Worm (Caenorhabditis elegans) whole organism, late embryonic: ENCODE measurements around the gene gro-1.

Experiments
- T23F11.4 ChIP-seq: fragments of 200-800 bp; sonication (Bioruptor generic); optimal IDR thresholded peaks from 2 replicates; lab custom pipeline; 2018; ENCODE audit warnings: mild to moderate bottlenecking, missing genetic modification characterization, missing compliant biosample characterization
- Y22D7AL.16 ChIP-seq: sonication (generic microtip); optimal IDR thresholded peaks from 2 replicates; lab custom pipeline; 2016; ENCODE audit warnings: missing genetic modification characterization, missing compliant biosample characterization
- ama-1 ChIP-seq: fragments of 150-350 bp; optimal IDR thresholded peaks from 2 replicates; lab custom pipeline; 2014
- ceh-14 ChIP-seq: sonication (generic microtip); optimal IDR thresholded peaks from 2 replicates; lab custom pipeline; 2016; ENCODE audit warnings: missing genotype, missing genetic modification characterization, missing compliant biosample characterization
- ceh-22 ChIP-seq: sonication (generic microtip); optimal IDR thresholded peaks from 2 replicates; lab custom pipeline; 2017; ENCODE audit warnings: missing biosample characterization, missing genetic modification characterization
- ceh-24 ChIP-seq: sonication (generic microtip); optimal IDR thresholded peaks from 2 replicates; lab custom pipeline; 2016; ENCODE audit warnings: mild to moderate bottlenecking, missing genetic modification characterization, missing compliant biosample characterization
- ceh-30 ChIP-seq: fragments of 150-350 bp; optimal IDR thresholded peaks from 2 replicates; lab custom pipeline; 2014; ENCODE audit warnings: missing biosample characterization, missing genetic modification characterization
- ceh-31 ChIP-seq: sonication (generic microtip); optimal IDR thresholded peaks from 2 replicates; lab custom pipeline; 2016; ENCODE audit warnings: missing genetic modification characterization, missing compliant biosample characterization
- ceh-34 ChIP-seq: sonication (generic microtip); optimal IDR thresholded peaks from 2 replicates; lab custom pipeline; 2016; ENCODE audit warnings: mild to moderate bottlenecking, missing genetic modification characterization, missing compliant biosample characterization
- ceh-48 ChIP-seq: sonication (generic microtip); optimal IDR thresholded peaks from 2 replicates; lab custom pipeline; 2016; ENCODE audit warnings: missing genetic modification characterization, inconsistent platforms, missing compliant biosample characterization
- ceh-6 ChIP-seq: fragments of 200-800 bp; sonication (Bioruptor generic); optimal IDR thresholded peaks from 2 replicates; lab custom pipeline; 2018; ENCODE audit warnings: mild to moderate bottlenecking, missing genetic modification characterization, missing compliant biosample characterization
- ceh-9 ChIP-seq: sonication (generic microtip); optimal IDR thresholded peaks from 2 replicates; lab custom pipeline; 2016; ENCODE audit warnings: mild to moderate bottlenecking, missing genetic modification characterization, inconsistent platforms, missing compliant biosample characterization
- che-1 ChIP-seq: sonication (generic microtip); optimal IDR thresholded peaks from 2 replicates; lab custom pipeline; 2016; ENCODE audit warnings: mild to moderate bottlenecking, missing genetic modification characterization, missing compliant biosample characterization
- dmd-4 ChIP-seq: sonication (generic microtip); optimal IDR thresholded peaks from 2 replicates; lab custom pipeline; 2016; ENCODE audit warnings: borderline replicate concordance, missing genetic modification characterization, missing compliant biosample characterization
- dve-1 ChIP-seq: sonication (generic microtip); optimal IDR thresholded peaks from 2 replicates; lab custom pipeline; 2017; ENCODE audit warnings: antibody characterized with exemption, mild to moderate bottlenecking, missing genetic modification characterization, missing compliant biosample characterization
- ets-4 ChIP-seq: sonication (generic microtip); optimal IDR thresholded peaks from 2 replicates; lab custom pipeline; 2016; ENCODE audit warnings: missing genetic modification characterization, missing compliant biosample characterization
- eyg-1 ChIP-seq: sonication (generic microtip); optimal IDR thresholded peaks from 2 replicates; lab custom pipeline; 2016; ENCODE audit warnings: missing genotype, missing genetic modification characterization, missing compliant biosample characterization
- fax-1 ChIP-seq: sonication (generic microtip); optimal IDR thresholded peaks from 2 replicates; lab custom pipeline; 2016; ENCODE audit warnings: missing genotype, missing genetic modification characterization, missing compliant biosample characterization
- fkh-10 ChIP-seq: fragments of 150-350 bp; optimal IDR thresholded peaks from 2 replicates; lab custom pipeline; 2014; ENCODE audit warnings: missing biosample characterization, missing genetic modification reagents, missing genetic modification characterization
- fkh-6 ChIP-seq: sonication (generic microtip); optimal IDR thresholded peaks from 2 replicates; lab custom pipeline; 2016; ENCODE audit warnings: missing genetic modification characterization, missing compliant biosample characterization
- hlh-15 ChIP-seq: sonication (generic microtip); optimal IDR thresholded peaks from 2 replicates; lab custom pipeline; 2016; ENCODE audit warnings: missing genetic modification characterization, missing compliant biosample characterization
- lim-6 ChIP-seq: sonication (generic microtip); optimal IDR thresholded peaks from 2 replicates; lab custom pipeline; 2016; ENCODE audit warnings: missing genetic modification characterization, missing compliant biosample characterization
- lin-11 ChIP-seq: fragments of 200-800 bp; sonication (Bioruptor generic); optimal IDR thresholded peaks from 2 replicates; lab custom pipeline; 2018; ENCODE audit warnings: mild to moderate bottlenecking, missing genetic modification characterization, missing compliant biosample characterization
- nfya-1 ChIP-seq: sonication (generic microtip); optimal IDR thresholded peaks from 2 replicates; lab custom pipeline; 2017; ENCODE audit warnings: missing genetic modification characterization, mild to moderate bottlenecking, missing compliant biosample characterization, antibody characterized with exemption, moderate library complexity
- odd-2 ChIP-seq: sonication (generic microtip); optimal IDR thresholded peaks from 2 replicates; lab custom pipeline; 2017; ENCODE audit warnings: antibody characterized with exemption, mild to moderate bottlenecking, missing genetic modification characterization, missing compliant biosample characterization
- pat-9 ChIP-seq: fragments of 200-800 bp; sonication (Bioruptor generic); optimal IDR thresholded peaks from 2 replicates; lab custom pipeline; 2018; ENCODE audit warnings: mild to moderate bottlenecking, missing genetic modification characterization, moderate library complexity, missing compliant biosample characterization
- pha-2 ChIP-seq: sonication (generic microtip); optimal IDR thresholded peaks from 2 replicates; lab custom pipeline; 2017; ENCODE audit warnings: mild to moderate bottlenecking, missing genetic modification characterization, missing compliant biosample characterization
- pha-4 ChIP-seq: fragments of 150-350 bp; optimal IDR thresholded peaks from 2 replicates; lab custom pipeline; 2018; ENCODE audit warnings: missing biosample characterization, missing genetic modification reagents, missing genetic modification characterization
- pros-1 ChIP-seq: fragments of 150-350 bp; optimal IDR thresholded peaks from 2 replicates; lab custom pipeline; 2014; ENCODE audit warnings: missing biosample characterization, missing genetic modification reagents, missing genetic modification characterization
- sox-2 ChIP-seq: fragments of 200-800 bp; sonication (Bioruptor generic); IDR thresholded peaks from 2 replicates; pipeline ENCODE4 v1.3.6; 2022; ENCODE audit warnings: missing genetic modification reagents, missing genetic modification characterization, missing compliant biosample characterization
- sox-4 ChIP-seq: sonication (generic microtip); optimal IDR thresholded peaks from 2 replicates; lab custom pipeline; 2017; ENCODE audit warnings: mild to moderate bottlenecking, missing genetic modification characterization, inconsistent platforms, missing compliant biosample characterization
- syd-9 ChIP-seq: sonication (generic microtip); optimal IDR thresholded peaks from 2 replicates; lab custom pipeline; 2016; ENCODE audit warnings: mild to moderate bottlenecking, missing genetic modification characterization, moderate library complexity, missing compliant biosample characterization
- tbx-2 ChIP-seq: sonication (generic microtip); optimal IDR thresholded peaks from 2 replicates; lab custom pipeline; 2016; ENCODE audit warnings: missing genetic modification characterization, missing compliant biosample characterization
- unc-3 ChIP-seq, 2 experiments: fragments of 200-800 bp in 1 of 2; sonication (Bioruptor generic) in 1 of 2; sonication (generic microtip) in 1 of 2; conservative IDR thresholded peaks in 1 of 2; optimal IDR thresholded peaks in 1 of 2; 2 replicates each; pipeline versions ENCODE4 v1.3.6 to Lab custom; 2016 to 2022; ENCODE audit warnings: missing compliant biosample characterization in 2 of 2, missing genetic modification characterization in 2 of 2, missing genetic modification reagents in 1 of 2
- unc-42 ChIP-seq: sonication (generic microtip); optimal IDR thresholded peaks from 2 replicates; lab custom pipeline; 2016; ENCODE audit warnings: missing genotype, missing genetic modification characterization, missing compliant biosample characterization
- unc-55 ChIP-seq: sonication (generic microtip); optimal IDR thresholded peaks from 2 replicates; lab custom pipeline; 2017; ENCODE audit warnings: missing biosample characterization, missing genetic modification reagents, missing genetic modification characterization
- unc-86 ChIP-seq: sonication (generic microtip); optimal IDR thresholded peaks from 2 replicates; lab custom pipeline; 2016; ENCODE audit warnings: missing genetic modification characterization, missing compliant biosample characterization

The gro-1 gene

DNA sequence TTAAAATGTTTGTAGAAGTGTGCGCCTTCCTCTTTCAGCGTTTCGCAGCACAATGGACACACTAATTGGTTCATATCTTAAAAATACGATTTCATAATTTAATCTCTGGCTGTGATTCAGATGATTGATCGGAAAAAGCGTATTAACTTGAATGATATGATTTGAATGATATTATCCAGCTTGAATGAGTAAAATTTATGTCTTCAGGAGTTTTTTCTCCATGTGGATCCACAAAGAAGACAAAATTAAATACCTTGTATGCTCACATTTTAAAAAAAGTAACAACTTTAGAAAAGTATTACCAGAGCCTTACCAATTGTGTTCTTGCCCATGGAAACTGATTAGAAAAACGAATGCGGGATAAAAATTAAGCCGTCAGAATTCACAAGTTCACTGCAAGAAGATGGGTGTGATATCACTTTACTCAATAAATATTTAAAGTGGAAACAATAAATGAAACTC lies 8.5 kb downstream of the gro-1 start, which contains the start of gene ztf-8:
Gene ztf-8 (minus strand): TSS at position 76 of the 462 bp plus-strand sequence.
- TF ChIP-seq pros-1 (tag; lab: Kevin White, UChicago): no peak
- no peak for TF ChIP-seq fkh-10 (GFP tag; lab: Kevin White, UChicago)
- no peak for TF ChIP-seq che-1
- no peak for TF ChIP-seq dve-1 (tag; lab: Kevin White, UChicago)
- no peak for TF ChIP-seq sox-2 (GFP tag; lab: Robert Waterston, UW)
- no peak for TF ChIP-seq syd-9 (tag; lab: Kevin White, UChicago)
- TF ChIP-seq unc-42 (tag; lab: Kevin White, UChicago): no peak
- no peak for TF ChIP-seq sox-4 (tag; lab: Kevin White, UChicago)
- no peak for TF ChIP-seq ceh-9 (tag; lab: Kevin White, UChicago)
- no peak for TF ChIP-seq T23F11.4 (GFP tag; lab: Kevin White, UChicago)

ce11 chrIII:5274250-5274649 lies 9.3 kb downstream of the gro-1 start:
- no peak for TF ChIP-seq ceh-24 (tag; lab: Kevin White, UChicago)
- no peak for TF ChIP-seq che-1
- TF ChIP-seq ceh-14: no peak
- TF ChIP-seq ceh-30 (tag; lab: Kevin White, UChicago): no peak
- no peak for TF ChIP-seq pha-4 (tag; lab: Kevin White, UChicago)
- no peak for TF ChIP-seq sox-4 (tag; lab: Kevin White, UChicago)
- no peak for TF ChIP-seq sox-2 (GFP tag; lab: Robert Waterston, UW)
- TF ChIP-seq fkh-6 (tag; lab: Kevin White, UChicago): no peak
- TF ChIP-seq lin-11 (tag; lab: Kevin White, UChicago): no peak
- no peak for TF ChIP-seq unc-3 (GFP tag; conservative IDR thresholded peaks at IDR 0.05; lab: Robert Waterston, UW)
- TF ChIP-seq unc-3 (tag; optimal IDR thresholded peaks at IDR 0.05; lab: Kevin White, UChicago): no peak
- no peak for TF ChIP-seq unc-55 (GFP tag; lab: Kevin White, UChicago)
- TF ChIP-seq odd-2 (tag; lab: Kevin White, UChicago): no peak
- no peak for TF ChIP-seq ceh-6 (GFP tag; lab: Kevin White, UChicago)
- TF ChIP-seq ceh-34 (tag; lab: Kevin White, UChicago): no peak
- no peak for TF ChIP-seq ama-1
- no peak for TF ChIP-seq dve-1 (tag; lab: Kevin White, UChicago)
- no peak for TF ChIP-seq dmd-4 (tag; lab: Kevin White, UChicago)
- no peak for TF ChIP-seq lim-6 (tag; lab: Kevin White, UChicago)
- no peak for TF ChIP-seq ets-4 (tag; lab: Kevin White, UChicago)
- TF ChIP-seq T23F11.4 (GFP tag; lab: Kevin White, UChicago): no peak

DNA sequence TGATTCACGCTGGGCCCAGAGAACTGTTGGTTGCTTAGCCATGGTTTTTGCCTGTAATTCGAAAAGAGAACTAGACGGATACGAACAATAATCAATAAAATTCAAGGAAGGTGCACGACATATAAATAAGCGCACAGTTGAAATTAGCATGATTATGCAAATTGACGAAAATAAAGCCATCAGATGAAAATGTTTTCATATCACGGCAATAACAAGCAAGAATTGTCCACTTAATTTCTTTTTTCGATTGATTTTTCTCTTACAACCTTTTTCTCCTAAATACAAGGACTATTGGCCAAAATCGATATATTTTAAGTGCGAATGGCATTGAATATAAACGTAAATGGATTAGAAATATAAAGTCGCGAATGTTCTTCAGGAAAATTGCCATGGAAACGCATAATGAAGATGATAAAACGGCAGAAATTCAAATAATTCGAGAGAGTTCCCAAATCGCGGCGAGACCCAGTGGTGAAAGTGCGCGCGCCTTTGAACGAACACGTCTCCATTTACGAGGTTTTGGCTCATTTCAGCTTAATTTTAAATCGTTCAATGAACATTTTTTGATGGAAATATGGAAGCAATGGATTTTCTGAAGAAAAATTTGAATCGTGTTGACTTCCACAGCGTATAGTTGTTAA lies 9.9 kb downstream of the gro-1 start, which contains the start of the genes daf-41 and toc-1:
Gene daf-41 (minus strand): TSS at position 51 of the 641 bp plus-strand sequence.
Gene toc-1 (plus strand): TSS at position 537 of the 641 bp plus-strand sequence.
- no peak for TF ChIP-seq Y22D7AL.16
- no peak for TF ChIP-seq hlh-15 (tag; lab: Kevin White, UChicago)
- TF ChIP-seq tbx-2 (tag; lab: Kevin White, UChicago): no peak
- no peak for TF ChIP-seq fax-1
- no peak for TF ChIP-seq ceh-9 (tag; lab: Kevin White, UChicago)
- TF ChIP-seq pat-9 (tag; lab: Kevin White, UChicago): no peak
- no peak for TF ChIP-seq lim-6 (tag; lab: Kevin White, UChicago)
- TF ChIP-seq che-1: no peak
- TF ChIP-seq ceh-22 (tag; lab: Kevin White, UChicago): no peak
- peak; percentile 49 for TF ChIP-seq ceh-14
- no peak for TF ChIP-seq dve-1 (tag; lab: Kevin White, UChicago)
- TF ChIP-seq pha-2 (tag; lab: Kevin White, UChicago): no peak
- TF ChIP-seq nfya-1 (tag; lab: Kevin White, UChicago): peak; percentile 23
- TF ChIP-seq unc-55 (GFP tag; lab: Kevin White, UChicago): peak; percentile 22
- TF ChIP-seq ceh-31 (tag; lab: Kevin White, UChicago): peak; percentile 44
- TF ChIP-seq unc-42 (tag; lab: Kevin White, UChicago): peak; percentile 22
- no peak for TF ChIP-seq ceh-6 (GFP tag; lab: Kevin White, UChicago)
- TF ChIP-seq ceh-34 (tag; lab: Kevin White, UChicago): peak; percentile 18
- TF ChIP-seq eyg-1 (tag; lab: Kevin White, UChicago): no peak
- TF ChIP-seq unc-86 (tag; lab: Kevin White, UChicago): no peak
- TF ChIP-seq ceh-48: peak; percentile 4
